Worm (Caenorhabditis elegans): Measurements from ENCODE around the gene cwp-2.

ce11 chrV:4806859-4807258 lies 35.6 kb downstream of the cwp-2 start:
- TF ChIP-seq nhr-11 (tag; optimal IDR thresholded peaks at IDR 0.05): no peak
- no peak for TF ChIP-seq unc-55 (GFP tag; optimal IDR thresholded peaks at IDR 0.05)
- TF ChIP-seq rnt-1 (tag; optimal IDR thresholded peaks at IDR 0.05): no peak
- TF ChIP-seq fax-1 (tag; optimal IDR thresholded peaks at IDR 0.05): no peak
- no peak for TF ChIP-seq ceh-22 (tag; optimal IDR thresholded peaks at IDR 0.05)
- no peak for TF ChIP-seq T23F11.4 (GFP tag; optimal IDR thresholded peaks at IDR 0.05)
- no peak for TF ChIP-seq dve-1 (tag; optimal IDR thresholded peaks at IDR 0.05)
- TF ChIP-seq K09A11.1 (tag; optimal IDR thresholded peaks at IDR 0.05; ENCODE audit: insufficient read depth): no peak
- TF ChIP-seq ttx-3 (tag; optimal IDR thresholded peaks at IDR 0.05): no peak
- no peak for TF ChIP-seq C08G9.2 (tag; optimal IDR thresholded peaks at IDR 0.05)
- no peak for TF ChIP-seq pqm-1 (tag; optimal IDR thresholded peaks at IDR 0.05)
- no peak for TF ChIP-seq Y22D7AL.16 (tag; optimal IDR thresholded peaks at IDR 0.05)

Measured in whole organism, late embryonic.